Fruit fly (Drosophila melanogaster) whole organism, embryonic: ENCODE data around the gene CG8563.

ENCODE experiments used
- Awh ChIP-seq: fragments of 200-800 bp; sonication (Bioruptor generic); IDR thresholded peaks from 2 replicates; pipeline ENCODE4, ENCODE4 v1.3.6; 2022; ENCODE audit warnings: missing biosample characterization, missing genetic modification characterization
- BtbVII ChIP-seq: fragments of 200-800 bp; sonication (Bioruptor generic); optimal IDR thresholded peaks from 3 replicates; lab custom pipeline; 2017; ENCODE audit warnings: missing biosample characterization, mild to moderate bottlenecking, missing genetic modification characterization
- C15 ChIP-seq: fragments of 200-800 bp; sonication (Bioruptor generic); IDR thresholded peaks from 3 replicates; pipeline ENCODE4 v1.3.6; 2022; ENCODE audit warnings: missing biosample characterization, missing genetic modification characterization
- CG1024 ChIP-seq: fragments of 200-800 bp; sonication (Bioruptor generic); IDR thresholded peaks from 2 replicates; pipeline ENCODE4 v1.3.6; 2022; ENCODE audit warnings: missing biosample characterization, missing genetic modification characterization
- CG10274 ChIP-seq: fragments of 200-800 bp; sonication (Bioruptor generic); optimal IDR thresholded peaks from 3 replicates; lab custom pipeline; 2017; ENCODE audit warnings: missing biosample characterization, mild to moderate bottlenecking, missing genetic modification characterization
- CG10321 ChIP-seq: fragments of 200-800 bp; sonication (Bioruptor generic); IDR thresholded peaks from 2 replicates; pipeline ENCODE4 v1.3.6; 2022; ENCODE audit warnings: missing biosample characterization, missing genetic modification characterization
- CG10959 ChIP-seq: fragments of 200-800 bp; sonication (Bioruptor generic); IDR thresholded peaks from 2 replicates; pipeline ENCODE4 v1.3.6; 2022; ENCODE audit warnings: missing biosample characterization, missing genetic modification characterization
- CG11456 ChIP-seq: fragments of 200-800 bp; sonication (Bioruptor generic); IDR thresholded peaks from 3 replicates; pipeline ENCODE4 v1.3.6; 2022; ENCODE audit warnings: missing biosample characterization, missing genetic modification characterization
- CG11504 ChIP-seq: fragments of 200-800 bp; sonication (Bioruptor generic); optimal IDR thresholded peaks from 3 replicates; lab custom pipeline; 2019; ENCODE audit warnings: missing biosample characterization, mild to moderate bottlenecking, missing genetic modification characterization, moderate library complexity
- CG12155 ChIP-seq: fragments of 200-800 bp; sonication (Bioruptor generic); optimal IDR thresholded peaks from 3 replicates; lab custom pipeline; 2016; ENCODE audit warnings: missing biosample characterization, missing genetic modification characterization
- CG17385 ChIP-seq: fragments of 200-800 bp; sonication (Bioruptor generic); optimal IDR thresholded peaks from 3 replicates; lab custom pipeline; 2018; ENCODE audit warnings: missing biosample characterization, mild to moderate bottlenecking, missing genetic modification characterization
- CG17568 ChIP-seq: fragments of 200-800 bp; sonication (Bioruptor generic); optimal IDR thresholded peaks from 2 replicates; lab custom pipeline; 2018; ENCODE audit warnings: missing biosample characterization, mild to moderate bottlenecking, missing genetic modification characterization, moderate library complexity
- CG2129 ChIP-seq: fragments of 200-800 bp; sonication (Bioruptor generic); IDR thresholded peaks from 2 replicates; pipeline ENCODE4 v1.3.6; 2022; ENCODE audit warnings: missing biosample characterization, missing genetic modification characterization; ENCODE audit not compliant: partially characterized antibody
- CG30431 ChIP-seq: fragments of 200-800 bp; sonication (Bioruptor generic); optimal IDR thresholded peaks from 2 replicates; lab custom pipeline; 2017; ENCODE audit warnings: missing biosample characterization, missing genetic modification characterization
- CG32767 ChIP-seq: fragments of 200-800 bp; sonication (Bioruptor generic); IDR thresholded peaks from 2 replicates; pipeline ENCODE4 v1.3.6; 2022; ENCODE audit warnings: missing biosample characterization, missing genetic modification characterization
- CG33557 ChIP-seq: fragments of 200-800 bp; sonication (Bioruptor generic); optimal IDR thresholded peaks from 2 replicates; lab custom pipeline; 2019; ENCODE audit warnings: missing biosample characterization, mild to moderate bottlenecking, missing genetic modification characterization, moderate library complexity
- CG4820 ChIP-seq: fragments of 200-800 bp; sonication (Bioruptor generic); optimal IDR thresholded peaks from 3 replicates; lab custom pipeline; 2016; ENCODE audit warnings: missing biosample characterization, missing genetic modification characterization
- CG7745 ChIP-seq: fragments of 200-800 bp; sonication (Bioruptor generic); optimal IDR thresholded peaks from 2 replicates; lab custom pipeline; 2018; ENCODE audit warnings: missing biosample characterization, mild to moderate bottlenecking, missing genetic modification characterization, moderate library complexity
- CG8281 ChIP-seq: fragments of 200-800 bp; sonication (Bioruptor generic); optimal IDR thresholded peaks from 2 replicates; lab custom pipeline; 2018; ENCODE audit warnings: missing biosample characterization, mild to moderate bottlenecking, missing genetic modification characterization, moderate library complexity
- CTCF ChIP-seq: fragments of 200-800 bp; sonication (Bioruptor generic); optimal IDR thresholded peaks from 2 replicates; lab custom pipeline; 2017; ENCODE audit warnings: missing biosample characterization, mild to moderate bottlenecking, missing genetic modification characterization, moderate library complexity
- HHEX ChIP-seq: fragments of 200-800 bp; sonication (Bioruptor generic); optimal IDR thresholded peaks from 3 replicates; lab custom pipeline; 2017; ENCODE audit warnings: missing biosample characterization, mild to moderate bottlenecking, missing genetic modification characterization, missing genetic modification reagents
- HLH4C ChIP-seq: fragments of 200-800 bp; sonication (Bioruptor generic); IDR thresholded peaks from 3 replicates; pipeline ENCODE4 v1.3.6; 2022; ENCODE audit warnings: missing biosample characterization, missing genetic modification characterization; ENCODE audit not compliant: partially characterized antibody
- Hand ChIP-seq: fragments of 200-800 bp; sonication (Bioruptor generic); optimal IDR thresholded peaks from 2 replicates; lab custom pipeline; 2017; ENCODE audit warnings: mild to moderate bottlenecking, missing biosample characterization, missing genetic modification reagents, missing genetic modification characterization
- MESR4 ChIP-seq: fragments of 200-800 bp; sonication (Bioruptor generic); optimal IDR thresholded peaks from 2 replicates; lab custom pipeline; 2018; ENCODE audit warnings: missing biosample characterization, mild to moderate bottlenecking, missing genetic modification characterization, moderate library complexity
- Mad ChIP-seq: fragments of 200-800 bp; sonication (Bioruptor generic); optimal IDR thresholded peaks from 2 replicates; lab custom pipeline; 2016; ENCODE audit warnings: missing biosample characterization, missing genetic modification characterization
- Neu2 ChIP-seq: fragments of 200-800 bp; sonication (Bioruptor generic); optimal IDR thresholded peaks from 3 replicates; lab custom pipeline; 2016; ENCODE audit warnings: missing biosample characterization, missing genetic modification characterization, borderline replicate concordance
- Optix ChIP-seq: fragments of 200-800 bp; sonication (Bioruptor generic); IDR thresholded peaks from 3 replicates; pipeline ENCODE4 v1.3.6; 2022; ENCODE audit warnings: missing biosample characterization, missing genetic modification characterization
- Pdp1 ChIP-seq, 2 experiments: fragments of 200-800 bp; sonication (Bioruptor generic); optimal IDR thresholded peaks; 3 replicates each; lab custom pipeline; 2016; ENCODE audit warnings: missing biosample characterization in 2 of 2, missing genetic modification characterization in 2 of 2, mild to moderate bottlenecking in 1 of 2, moderate library complexity in 1 of 2
- Spps ChIP-seq: fragments of 200-800 bp; sonication (Bioruptor generic); optimal IDR thresholded peaks from 2 replicates; lab custom pipeline; 2018; ENCODE audit warnings: missing biosample characterization, mild to moderate bottlenecking, missing genetic modification characterization
- Sry-β ChIP-seq: fragments of 200-800 bp; sonication (Bioruptor generic); optimal IDR thresholded peaks from 2 replicates; lab custom pipeline; 2018; ENCODE audit warnings: missing biosample characterization, mild to moderate bottlenecking, missing genetic modification characterization, moderate library complexity
- ara ChIP-seq: fragments of 200-800 bp; sonication (Bioruptor generic); IDR thresholded peaks from 2 replicates; pipeline ENCODE4 v1.3.6; 2022; ENCODE audit warnings: missing biosample characterization, missing genetic modification characterization
- chif ChIP-seq, 2 experiments: fragments of 200-800 bp; sonication (Bioruptor generic); optimal IDR thresholded peaks; 3 replicates each; lab custom pipeline; 2016; ENCODE audit warnings: missing biosample characterization in 2 of 2, missing genetic modification characterization in 2 of 2
- dysf ChIP-seq: fragments of 200-800 bp; sonication (Bioruptor generic); IDR thresholded peaks from 3 replicates; pipeline ENCODE4 v1.3.6; 2022; ENCODE audit warnings: missing biosample characterization, missing genetic modification characterization
- esg ChIP-seq: fragments of 200-800 bp; sonication (Bioruptor generic); conservative IDR thresholded peaks from 2 replicates; pipeline ENCODE4 v1.3.6; 2022; ENCODE audit warnings: missing biosample characterization, missing genetic modification characterization
- exex ChIP-seq: fragments of 200-800 bp; sonication (Bioruptor generic); optimal IDR thresholded peaks from 4 replicates; lab custom pipeline; 2018; ENCODE audit warnings: missing biosample characterization, mild to moderate bottlenecking, missing genetic modification characterization, moderate library complexity
- gfzf ChIP-seq: fragments of 200-800 bp; sonication (Bioruptor generic); optimal IDR thresholded peaks from 2 replicates; lab custom pipeline; 2016; ENCODE audit warnings: missing biosample characterization, mild to moderate bottlenecking, missing genetic modification characterization, moderate library complexity
- gsb-n ChIP-seq: fragments of 200-800 bp; sonication (Bioruptor generic); optimal IDR thresholded peaks from 3 replicates; lab custom pipeline; 2018; ENCODE audit warnings: missing biosample characterization, mild to moderate bottlenecking, missing genetic modification characterization
- hth ChIP-seq: fragments of >200 bp; optimal IDR thresholded peaks from 2 replicates; lab custom pipeline; 2017; ENCODE audit warnings: inconsistent platforms
- inv ChIP-seq: fragments of 200-800 bp; sonication (Bioruptor generic); IDR thresholded peaks from 2 replicates; pipeline ENCODE4 v1.3.6; 2022; ENCODE audit warnings: missing biosample characterization, missing genetic modification characterization; ENCODE audit not compliant: partially characterized antibody
- prd ChIP-seq, 3 experiments: fragments of >200 bp in 2 of 3; fragments of 200-800 bp in 1 of 3; sonication (Bioruptor generic) in 1 of 3; optimal IDR thresholded peaks in 2 of 3; IDR thresholded peaks in 1 of 3; 2 replicates in 2 of 3; 3 replicates in 1 of 3; pipeline versions ENCODE4 v1.3.6 to Lab custom; 2017 to 2022; ENCODE audit warnings: missing biosample characterization in 1 of 3, missing genetic modification characterization in 1 of 3
- pros ChIP-seq: fragments of 200-800 bp; sonication (Bioruptor generic); optimal IDR thresholded peaks from 3 replicates; lab custom pipeline; 2019; ENCODE audit warnings: missing biosample characterization, mild to moderate bottlenecking, missing genetic modification characterization, moderate library complexity
- slbo ChIP-seq: fragments of 200-800 bp; sonication (Bioruptor generic); IDR thresholded peaks from 2 replicates; pipeline ENCODE4 v1.3.6; 2022; ENCODE audit warnings: missing biosample characterization, missing genetic modification characterization
- so ChIP-seq: fragments of 200-800 bp; sonication (Bioruptor generic); IDR thresholded peaks from 3 replicates; pipeline ENCODE4 v1.3.6; 2022; ENCODE audit warnings: missing biosample characterization, missing genetic modification characterization
- sug ChIP-seq: fragments of 200-800 bp; optimal IDR thresholded peaks from 2 replicates; lab custom pipeline; 2019; ENCODE audit warnings: missing biosample characterization, mild to moderate bottlenecking, missing genetic modification characterization, moderate library complexity
- trh ChIP-seq: fragments of 200-800 bp; sonication (Bioruptor generic); optimal IDR thresholded peaks from 2 replicates; lab custom pipeline; 2016; ENCODE audit warnings: missing biosample characterization, missing genetic modification characterization
- tup ChIP-seq: fragments of 200-800 bp; sonication (Bioruptor generic); optimal IDR thresholded peaks from 2 replicates; lab custom pipeline; 2016; ENCODE audit warnings: missing biosample characterization, mild to moderate bottlenecking, missing genetic modification characterization, moderate library complexity
- vfl ChIP-seq: fragments of 200-800 bp; sonication (Bioruptor generic); optimal IDR thresholded peaks from 2 replicates; lab custom pipeline; 2016; ENCODE audit warnings: missing biosample characterization, missing genetic modification characterization
- vvl ChIP-seq: fragments of 200-800 bp; sonication (Bioruptor generic); IDR thresholded peaks from 2 replicates; pipeline ENCODE4 v1.3.6; 2022; ENCODE audit warnings: missing biosample characterization, missing genetic modification characterization
- wdn ChIP-seq: fragments of 200-800 bp; sonication (Bioruptor generic); IDR thresholded peaks from 2 replicates; pipeline ENCODE4 v1.3.6; 2022; ENCODE audit warnings: missing biosample characterization, missing genetic modification characterization

Gene CG8563

DNA sequence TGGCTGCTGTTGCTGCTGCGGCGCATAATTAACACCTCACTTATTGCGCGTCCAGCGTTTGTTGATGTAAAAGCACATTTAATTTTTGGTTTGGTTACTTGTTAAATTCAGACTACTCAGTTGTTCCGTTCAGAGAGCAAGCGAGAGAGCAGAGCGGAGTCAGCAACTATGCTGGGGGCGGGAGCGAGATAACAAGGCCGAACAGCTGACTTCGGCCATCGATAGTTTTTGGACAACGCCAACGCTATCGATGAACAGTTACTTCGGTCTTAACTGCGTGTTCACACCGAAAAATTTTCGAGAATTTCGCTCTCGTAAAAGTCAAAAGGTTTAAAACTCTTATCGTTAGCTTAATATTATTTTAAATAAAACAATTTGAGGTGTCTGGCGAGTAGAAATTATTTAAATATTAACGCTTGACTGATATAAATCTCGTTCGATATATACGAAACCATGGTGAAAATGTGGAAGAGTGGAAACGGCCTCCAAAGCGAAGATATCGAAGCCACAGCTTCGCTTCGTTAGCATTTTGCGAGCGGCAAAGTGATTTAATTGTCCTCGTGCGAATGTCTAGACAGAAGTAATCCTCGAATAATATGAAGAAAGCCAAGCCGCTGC lies 9.1 kb upstream of the CG8563 start, which contains the start of the genes SMSr and smid (continued):
- TF ChIP-seq wdn (GFP tag; lab: Robert Waterston, UW): no peak
- peak; percentile 18; the same call in 1 of the 2 replicates for TF ChIP-seq CG32767 (GFP tag; lab: Robert Waterston, UW)
- TF ChIP-seq pros (GFP tag; lab: Kevin White, UChicago): no peak
- TF ChIP-seq CG2129: peak; percentile 71; the same call in 1 of the 2 replicates
- no peak for TF ChIP-seq C15 (GFP tag; lab: Robert Waterston, UW)
- TF ChIP-seq CG11456 (GFP tag; lab: Robert Waterston, UW): no peak
- peak; percentile 64 for TF ChIP-seq CG12155 (GFP tag; lab: Kevin White, UChicago)
- peak; percentile 88 for TF ChIP-seq HLH4C (GFP tag; lab: Robert Waterston, UW)
- TF ChIP-seq CG33557 (GFP tag; lab: Kevin White, UChicago): peak; percentile 22
- peak; percentile 56 for TF ChIP-seq MESR4 (GFP tag; lab: Kevin White, UChicago)
- TF ChIP-seq CG11504 (tag; lab: Kevin White, UChicago): peak; percentile 73
- no peak for TF ChIP-seq CG8281 (tag; lab: Kevin White, UChicago)
- peak; percentile 36 for TF ChIP-seq BtbVII
- no peak for TF ChIP-seq so (GFP tag; lab: Robert Waterston, UW)
- TF ChIP-seq slbo (GFP tag; lab: Robert Waterston, UW): peak; percentile 76
- no peak for TF ChIP-seq CG30431
- no peak for TF ChIP-seq Neu2
- TF ChIP-seq gsb-n (tag; lab: Kevin White, UChicago): peak; percentile 65
- TF ChIP-seq exex: no peak
- peak; percentile 8 for TF ChIP-seq Spps
- TF ChIP-seq CG1024: peak; percentile 28; the same call in 1 of the 2 replicates
- TF ChIP-seq CG7745 (tag; lab: Kevin White, UChicago): no peak
- peak; percentile 12 for TF ChIP-seq gfzf (GFP tag; lab: Kevin White, UChicago)
- peak; percentile 23; the same call in 1 of the 2 replicates for TF ChIP-seq vvl (GFP tag; lab: Robert Waterston, UW)
- 0 out of 2 replicates have a peak, but pooled peaks have one; percentile 44 for TF ChIP-seq ara (GFP tag; lab: Robert Waterston, UW)
- no peak for TF ChIP-seq hth (lab: Kevin White, UChicago)
- no peak for TF ChIP-seq esg (GFP tag; lab: Robert Waterston, UW)
- TF ChIP-seq Hand (GFP tag; lab: Kevin White, UChicago): peak; percentile 10
- TF ChIP-seq dysf (GFP tag; lab: Robert Waterston, UW): peak; percentile 67; the same call in 2 of the 3 replicates
- TF ChIP-seq CG10274 (GFP tag; lab: Kevin White, UChicago): no peak
- TF ChIP-seq Mad: peak; percentile 79
- peak; percentile 25 for TF ChIP-seq Sry-β (GFP tag; lab: Kevin White, UChicago)
- TF ChIP-seq CG10321: no peak
- peak; percentile 100 for TF ChIP-seq sug
- no peak for TF ChIP-seq Optix
- no peak for TF ChIP-seq HHEX (GFP tag; lab: Kevin White, UChicago)
- peak; percentile 52 for TF ChIP-seq CTCF (GFP tag; lab: Kevin White, UChicago)
- no peak for TF ChIP-seq prd (optimal IDR thresholded peaks at IDR 0.05; lab: Kevin White, UChicago)
- TF ChIP-seq prd (GFP tag; IDR thresholded peaks at IDR 0.05; lab: Robert Waterston, UW): peak; percentile 63; the same call in 2 of the 3 replicates
- no peak for TF ChIP-seq CG10959 (GFP tag; lab: Robert Waterston, UW)
- TF ChIP-seq vfl (GFP tag; lab: Kevin White, UChicago): peak; percentile 42
- TF ChIP-seq Pdp1 (GFP tag; optimal IDR thresholded peaks at IDR 0.05; lab: Kevin White, UChicago): peak; percentile 29 to 46
- TF ChIP-seq chif (GFP tag; optimal IDR thresholded peaks at IDR 0.05; lab: Kevin White, UChicago): peak; percentile 4 to 63
- peak; percentile 11 for TF ChIP-seq tup (GFP tag; lab: Kevin White, UChicago)
- TF ChIP-seq CG4820 (GFP tag; lab: Kevin White, UChicago): peak; percentile 46
- no peak for TF ChIP-seq Awh (GFP tag; lab: Robert Waterston, UW)
- TF ChIP-seq trh (GFP tag; lab: Kevin White, UChicago): no peak
- peak; percentile 88 for TF ChIP-seq inv (GFP tag; lab: Robert Waterston, UW)
- no peak for TF ChIP-seq CG17385 (GFP tag; lab: Kevin White, UChicago)
- no peak for TF ChIP-seq CG17568
